Fruit fly (Drosophila melanogaster) whole organism, embryonic: Measurements from ENCODE around the gene RanGAP.

ENCODE experiments used
- Bgb ChIP-seq: fragments of 200-800 bp; sonication (Bioruptor generic); IDR thresholded peaks from 2 replicates; pipeline ENCODE4 v1.3.6; 2022; ENCODE audit warnings: missing biosample characterization, missing genetic modification characterization; ENCODE audit not compliant: partially characterized antibody
- CG10209 ChIP-seq: fragments of 200-800 bp; sonication (Bioruptor generic); optimal IDR thresholded peaks from 3 replicates; lab custom pipeline; 2017; ENCODE audit warnings: missing biosample characterization, mild to moderate bottlenecking, missing genetic modification characterization, missing genetic modification reagents
- CG10321 ChIP-seq: fragments of 200-800 bp; sonication (Bioruptor generic); IDR thresholded peaks from 2 replicates; pipeline ENCODE4 v1.3.6; 2022; ENCODE audit warnings: missing biosample characterization, missing genetic modification characterization
- CG11456 ChIP-seq: fragments of 200-800 bp; sonication (Bioruptor generic); IDR thresholded peaks from 3 replicates; pipeline ENCODE4 v1.3.6; 2022; ENCODE audit warnings: missing biosample characterization, missing genetic modification characterization
- CG11695 ChIP-seq: fragments of 200-800 bp; sonication (Bioruptor generic); IDR thresholded peaks from 3 replicates; pipeline ENCODE4 v1.3.6; 2022; ENCODE audit warnings: missing biosample characterization, missing genetic modification characterization
- CG12744 ChIP-seq: fragments of 200-800 bp; sonication (Bioruptor generic); optimal IDR thresholded peaks from 2 replicates; lab custom pipeline; 2016; ENCODE audit warnings: missing biosample characterization, missing genetic modification characterization
- CG15073 ChIP-seq: fragments of 200-800 bp; sonication (Bioruptor generic); optimal IDR thresholded peaks from 2 replicates; lab custom pipeline; 2016; ENCODE audit warnings: missing biosample characterization, missing genetic modification characterization
- CG15514 ChIP-seq: fragments of 200-800 bp; sonication (Bioruptor generic); optimal IDR thresholded peaks from 3 replicates; lab custom pipeline; 2017; ENCODE audit warnings: missing biosample characterization, missing genetic modification characterization, mild to moderate bottlenecking, moderate library complexity, missing genetic modification reagents
- CG15696 ChIP-seq: fragments of 200-800 bp; sonication (Bioruptor generic); optimal IDR thresholded peaks from 2 replicates; lab custom pipeline; 2019; ENCODE audit warnings: missing biosample characterization, mild to moderate bottlenecking, missing genetic modification characterization, moderate library complexity
- CG1602 ChIP-seq: fragments of 200-800 bp; sonication (Bioruptor generic); optimal IDR thresholded peaks from 3 replicates; lab custom pipeline; 2016; ENCODE audit warnings: missing biosample characterization, missing genetic modification characterization
- CG2875 ChIP-seq: fragments of 200-800 bp; sonication (Bioruptor generic); optimal IDR thresholded peaks from 2 replicates; lab custom pipeline; 2017; ENCODE audit warnings: missing biosample characterization, mild to moderate bottlenecking, missing genetic modification characterization, missing genetic modification reagents
- CG30403 ChIP-seq: fragments of 200-800 bp; sonication (Bioruptor generic); optimal IDR thresholded peaks from 3 replicates; lab custom pipeline; 2016; ENCODE audit warnings: missing biosample characterization, missing genetic modification characterization
- CG32767 ChIP-seq: fragments of 200-800 bp; sonication (Bioruptor generic); IDR thresholded peaks from 2 replicates; pipeline ENCODE4 v1.3.6; 2022; ENCODE audit warnings: missing biosample characterization, missing genetic modification characterization
- CG34422 ChIP-seq: fragments of 200-800 bp; sonication (Bioruptor generic); IDR thresholded peaks from 3 replicates; pipeline ENCODE4 v1.3.6; 2022; ENCODE audit warnings: missing biosample characterization, missing genetic modification characterization
- CG3726 ChIP-seq: fragments of 200-800 bp; sonication (Bioruptor generic); IDR thresholded peaks from 3 replicates; pipeline ENCODE4, ENCODE4 v1.3.6; 2022; ENCODE audit warnings: missing biosample characterization, missing genetic modification characterization
- CG4854 ChIP-seq: fragments of 200-800 bp; sonication (Bioruptor generic); optimal IDR thresholded peaks from 2 replicates; lab custom pipeline; 2016; ENCODE audit warnings: missing biosample characterization, missing genetic modification characterization, inconsistent platforms
- CG6654 ChIP-seq: fragments of 200-800 bp; sonication (Bioruptor generic); optimal IDR thresholded peaks from 2 replicates; lab custom pipeline; 2017; ENCODE audit warnings: missing biosample characterization, mild to moderate bottlenecking, missing genetic modification characterization
- CG7271 ChIP-seq: fragments of 200-800 bp; sonication (Bioruptor generic); optimal IDR thresholded peaks from 2 replicates; lab custom pipeline; 2018; ENCODE audit warnings: missing biosample characterization, mild to moderate bottlenecking, missing genetic modification characterization, moderate library complexity
- CG8281 ChIP-seq: fragments of 200-800 bp; sonication (Bioruptor generic); optimal IDR thresholded peaks from 2 replicates; lab custom pipeline; 2018; ENCODE audit warnings: missing biosample characterization, mild to moderate bottlenecking, missing genetic modification characterization, moderate library complexity
- CG8388 ChIP-seq: fragments of 200-800 bp; sonication (Bioruptor generic); optimal IDR thresholded peaks from 2 replicates; lab custom pipeline; 2019; ENCODE audit warnings: missing biosample characterization, mild to moderate bottlenecking, missing genetic modification characterization, moderate library complexity
- CG8924 ChIP-seq: fragments of 200-800 bp; optimal IDR thresholded peaks from 3 replicates; lab custom pipeline; 2019; ENCODE audit warnings: missing biosample characterization, mild to moderate bottlenecking, missing genetic modification characterization, moderate library complexity
- CG9609 ChIP-seq: fragments of 200-800 bp; sonication (Bioruptor generic); optimal IDR thresholded peaks from 3 replicates; lab custom pipeline; 2016; ENCODE audit warnings: missing biosample characterization, missing genetic modification characterization
- CrebB ChIP-seq: fragments of 200-800 bp; sonication (Bioruptor generic); optimal IDR thresholded peaks from 3 replicates; lab custom pipeline; 2018; ENCODE audit warnings: missing biosample characterization, mild to moderate bottlenecking, missing genetic modification characterization
- Jarid2 ChIP-seq: fragments of 200-800 bp; sonication (Bioruptor generic); optimal IDR thresholded peaks from 3 replicates; lab custom pipeline; 2017; ENCODE audit warnings: mild to moderate bottlenecking, missing biosample characterization, missing genetic modification reagents, missing genetic modification characterization
- Kr ChIP-seq: fragments of 200-800 bp; sonication (Bioruptor generic); optimal IDR thresholded peaks from 2 replicates; lab custom pipeline; 2017; ENCODE audit warnings: missing biosample characterization, mild to moderate bottlenecking, missing genetic modification characterization
- Lhr ChIP-seq: fragments of 200-800 bp; sonication (Bioruptor generic); optimal IDR thresholded peaks from 3 replicates; lab custom pipeline; 2017; ENCODE audit warnings: mild to moderate bottlenecking, missing biosample characterization, missing genetic modification reagents, missing genetic modification characterization
- MESR4 ChIP-seq: fragments of 200-800 bp; sonication (Bioruptor generic); optimal IDR thresholded peaks from 2 replicates; lab custom pipeline; 2018; ENCODE audit warnings: missing biosample characterization, mild to moderate bottlenecking, missing genetic modification characterization, moderate library complexity
- Myb ChIP-seq: fragments of 200-800 bp; sonication (Bioruptor generic); optimal IDR thresholded peaks from 2 replicates; lab custom pipeline; 2016; ENCODE audit warnings: missing biosample characterization, missing genetic modification characterization
- NC2β ChIP-seq: fragments of 200-800 bp; sonication (Bioruptor generic); optimal IDR thresholded peaks from 2 replicates; lab custom pipeline; 2016; ENCODE audit warnings: missing biosample characterization, missing genetic modification characterization
- NFAT ChIP-seq: fragments of 200-800 bp; sonication (Bioruptor generic); IDR thresholded peaks from 2 replicates; pipeline ENCODE4 v1.3.6; 2022; ENCODE audit warnings: missing biosample characterization, missing genetic modification characterization
- Sox100B ChIP-seq: fragments of 200-800 bp; sonication (Bioruptor generic); optimal IDR thresholded peaks from 3 replicates; lab custom pipeline; 2018; ENCODE audit warnings: missing biosample characterization, mild to moderate bottlenecking, missing genetic modification characterization
- Tbp ChIP-seq: fragments of >200 bp; optimal IDR thresholded peaks from 2 replicates; lab custom pipeline; 2018; ENCODE audit warnings: missing biosample characterization, missing genetic modification characterization
- aop ChIP-seq: fragments of 200-800 bp; sonication (Bioruptor generic); IDR thresholded peaks from 2 replicates; pipeline ENCODE4 v1.3.6; 2022; ENCODE audit warnings: missing biosample characterization, missing genetic modification characterization
- chif ChIP-seq, 2 experiments: fragments of 200-800 bp; sonication (Bioruptor generic); optimal IDR thresholded peaks; 3 replicates each; lab custom pipeline; 2016; ENCODE audit warnings: missing biosample characterization in 2 of 2, missing genetic modification characterization in 2 of 2
- corto ChIP-seq: fragments of 200-800 bp; sonication (Bioruptor generic); optimal IDR thresholded peaks from 2 replicates; lab custom pipeline; 2016; ENCODE audit warnings: missing biosample characterization, mild to moderate bottlenecking, missing genetic modification characterization, moderate library complexity
- cwo ChIP-seq: fragments of 200-800 bp; sonication (Bioruptor generic); optimal IDR thresholded peaks from 3 replicates; lab custom pipeline; 2017; ENCODE audit warnings: missing biosample characterization, missing genetic modification characterization, mild to moderate bottlenecking, moderate library complexity, missing genetic modification reagents
- dan ChIP-seq: fragments of 200-800 bp; sonication (Bioruptor generic); IDR thresholded peaks from 2 replicates; pipeline ENCODE4 v1.3.6; 2022; ENCODE audit warnings: missing biosample characterization, missing genetic modification characterization
- danr ChIP-seq: fragments of 200-800 bp; sonication (Bioruptor generic); IDR thresholded peaks from 2 replicates; pipeline ENCODE4 v1.3.6; 2022; ENCODE audit warnings: missing biosample characterization, missing genetic modification characterization
- dysf ChIP-seq: fragments of 200-800 bp; sonication (Bioruptor generic); IDR thresholded peaks from 3 replicates; pipeline ENCODE4 v1.3.6; 2022; ENCODE audit warnings: missing biosample characterization, missing genetic modification characterization
- ewg ChIP-seq: fragments of 200-800 bp; sonication (Bioruptor generic); optimal IDR thresholded peaks from 3 replicates; lab custom pipeline; 2017; ENCODE audit warnings: mild to moderate bottlenecking, missing biosample characterization, missing genetic modification reagents, missing genetic modification characterization
- grn ChIP-seq: fragments of 200-800 bp; sonication (Bioruptor generic); optimal IDR thresholded peaks from 3 replicates; lab custom pipeline; 2017; ENCODE audit warnings: missing biosample characterization, missing genetic modification characterization
- klu ChIP-seq: fragments of 200-800 bp; sonication (Bioruptor generic); IDR thresholded peaks from 2 replicates; pipeline ENCODE4 v1.3.6; 2022; ENCODE audit warnings: missing biosample characterization, missing genetic modification characterization
- kni ChIP-seq: fragments of 200-800 bp; sonication (Bioruptor generic); optimal IDR thresholded peaks from 3 replicates; lab custom pipeline; 2017; ENCODE audit warnings: mild to moderate bottlenecking, missing biosample characterization, missing genetic modification reagents, missing genetic modification characterization
- knrl ChIP-seq: fragments of 200-800 bp; sonication (Bioruptor generic); IDR thresholded peaks from 3 replicates; pipeline ENCODE4 v1.3.6; 2022; ENCODE audit warnings: missing biosample characterization, missing genetic modification characterization; ENCODE audit not compliant: partially characterized antibody
- pho ChIP-seq: fragments of 200-800 bp; sonication (Bioruptor generic); optimal IDR thresholded peaks from 2 replicates; lab custom pipeline; 2016; ENCODE audit warnings: missing biosample characterization, missing genetic modification characterization
- schlank ChIP-seq: fragments of 200-800 bp; sonication (Bioruptor generic); optimal IDR thresholded peaks from 2 replicates; lab custom pipeline; 2018; ENCODE audit warnings: missing biosample characterization, mild to moderate bottlenecking, missing genetic modification characterization
- sob ChIP-seq: fragments of 200-800 bp; sonication (Bioruptor generic); IDR thresholded peaks from 2 replicates; pipeline ENCODE4 v1.3.6; 2022; ENCODE audit warnings: missing biosample characterization, missing genetic modification characterization
- usp ChIP-seq: fragments of >200 bp; optimal IDR thresholded peaks from 2 replicates; lab custom pipeline; 2017; ENCODE audit warnings: missing biosample characterization, missing genetic modification characterization
- vfl ChIP-seq: fragments of 200-800 bp; sonication (Bioruptor generic); optimal IDR thresholded peaks from 2 replicates; lab custom pipeline; 2016; ENCODE audit warnings: missing biosample characterization, missing genetic modification characterization
- zfh1 ChIP-seq: fragments of 200-800 bp; sonication (Bioruptor generic); IDR thresholded peaks from 3 replicates; pipeline ENCODE4 v1.3.6; 2022; ENCODE audit warnings: missing biosample characterization, missing genetic modification characterization

RanGAP gene

DNA sequence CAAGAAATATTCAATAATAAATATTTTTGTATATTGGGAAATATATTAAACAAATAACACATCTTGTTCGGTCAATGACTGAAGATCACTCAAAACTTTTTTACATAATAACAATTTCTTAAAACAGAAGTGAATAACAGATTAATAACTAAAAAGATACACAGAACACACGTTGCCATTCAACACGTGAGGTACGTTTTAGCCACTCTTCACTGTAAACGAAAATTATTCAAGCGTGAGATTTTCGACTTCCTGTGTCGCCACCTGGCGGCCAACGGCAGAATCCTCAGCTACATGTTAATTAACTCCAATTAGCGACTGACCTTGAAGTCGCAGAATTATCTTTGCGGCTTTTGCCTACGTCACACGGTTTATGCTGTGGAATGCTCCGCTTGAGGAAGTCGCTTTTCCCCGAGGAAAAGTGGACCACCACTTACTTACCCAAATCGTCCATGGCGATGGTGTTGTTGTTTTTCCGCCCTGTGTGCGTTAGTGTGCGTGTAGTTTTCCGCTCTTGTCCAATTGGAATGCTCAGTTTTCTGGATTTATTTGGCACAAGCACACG lies 15.9 kb upstream of the RanGAP start:
- TF ChIP-seq CG15073 (GFP tag; lab: Kevin White, UChicago) (peak; percentile 12), CG11695 (GFP tag; lab: Robert Waterston, UW) (peak; percentile 54; the same call in 1 of the 3 replicates), NFAT (GFP tag; lab: Robert Waterston, UW) (peak; percentile 77), CG15514 (GFP tag; lab: Kevin White, UChicago) (peak; percentile 47), usp (GFP tag; lab: Kevin White, UChicago) (no peak), CG15696 (tag; lab: Kevin White, UChicago) (peak; percentile 60), CG9609 (GFP tag; lab: Kevin White, UChicago) (peak; percentile 38), dysf (GFP tag; lab: Robert Waterston, UW) (peak; percentile 82), CG30403 (peak; percentile 83), CG3726 (GFP tag; lab: Robert Waterston, UW) (peak; percentile 71; the same call in 1 of the 3 replicates), CG32767 (no peak), CG2875 (GFP tag; lab: Kevin White, UChicago) (peak; percentile 54), CG6654 (GFP tag; lab: Kevin White, UChicago) (peak; percentile 19), Tbp (GFP tag; lab: Kevin White, UChicago) (no peak), CG10321 (GFP tag; lab: Robert Waterston, UW) (no peak), CG8924 (tag; lab: Kevin White, UChicago) (peak; percentile 66), CG7271 (tag; lab: Kevin White, UChicago) (no peak), CrebB (tag; lab: Kevin White, UChicago) (peak; percentile 52), chif (GFP tag; optimal IDR thresholded peaks at IDR 0.05; lab: Kevin White, UChicago) (peak in 1 of 2 experiments; percentile 58), aop (GFP tag; lab: Robert Waterston, UW) (0 out of 2 replicates have a peak, but pooled peaks have one; percentile 35), CG8281 (tag; lab: Kevin White, UChicago) (peak; percentile 26), vfl (peak; percentile 40), knrl (GFP tag; lab: Robert Waterston, UW) (no peak), dan (GFP tag; lab: Robert Waterston, UW) (no peak), Kr (GFP tag; lab: Kevin White, UChicago) (no peak), grn (GFP tag; lab: Kevin White, UChicago) (peak; percentile 68), MESR4 (GFP tag; lab: Kevin White, UChicago) (no peak), Myb (no peak), Bgb (GFP tag; lab: Robert Waterston, UW) (peak; percentile 6; the same call in 1 of the 2 replicates), zfh1 (GFP tag; lab: Robert Waterston, UW) (peak; percentile 82), corto (GFP tag; lab: Kevin White, UChicago) (peak; percentile 11), CG12744 (GFP tag; lab: Kevin White, UChicago) (no peak), cwo (peak; percentile 72), CG8388 (GFP tag; lab: Kevin White, UChicago) (peak; percentile 72), schlank (peak; percentile 20), Lhr (GFP tag; lab: Kevin White, UChicago) (peak; percentile 20), CG34422 (GFP tag; lab: Robert Waterston, UW) (peak; percentile 55; the same call in 2 of the 3 replicates), NC2β (GFP tag; lab: Kevin White, UChicago) (no peak), kni (GFP tag; lab: Kevin White, UChicago) (peak; percentile 86), pho (GFP tag; lab: Kevin White, UChicago) (peak; percentile 38), ewg (peak; percentile 10), danr (GFP tag; lab: Robert Waterston, UW) (peak; percentile 50; the same call in 1 of the 2 replicates), CG1602 (GFP tag; lab: Kevin White, UChicago) (peak; percentile 48), CG10209 (GFP tag; lab: Kevin White, UChicago) (peak; percentile 57), Jarid2 (GFP tag; lab: Kevin White, UChicago) (peak; percentile 22), Sox100B (GFP tag; lab: Kevin White, UChicago) (peak; percentile 55), klu (GFP tag; lab: Robert Waterston, UW) (peak; percentile 65; the same call in 1 of the 2 replicates), CG4854 (GFP tag; lab: Kevin White, UChicago) (peak; percentile 45), CG11456 (GFP tag; lab: Robert Waterston, UW) (peak; percentile 70; the same call in 2 of the 3 replicates), sob (GFP tag; lab: Robert Waterston, UW) (peak; percentile 65)
